Fruit fly (Drosophila melanogaster): ENCODE results near the gene Noc1.

The Noc1 gene

dm6 chr3L:11064689-11065088 lies 9.9 kb upstream of the Noc1 start, which contains the start of the genes CG32075, CG45101 and SuUR (continued):
- TF ChIP-seq cad (GFP tag; optimal IDR thresholded peaks at IDR 0.05) (no peak), CG6683 (GFP tag; optimal IDR thresholded peaks at IDR 0.05) (peak; percentile 39), sob (GFP tag; IDR thresholded peaks at IDR 0.05) (peak; percentile 88), CG17568 (GFP tag; optimal IDR thresholded peaks at IDR 0.05) (no peak), exex (tag; optimal IDR thresholded peaks at IDR 0.05) (peak; percentile 51), CG10462 (GFP tag; optimal IDR thresholded peaks at IDR 0.05) (peak; percentile 76), CG11723 (GFP tag; optimal IDR thresholded peaks at IDR 0.05) (peak; percentile 67), D19A (tag; optimal IDR thresholded peaks at IDR 0.05) (peak; percentile 68), row (GFP tag; IDR thresholded peaks at IDR 0.05) (peak; percentile 94), seq (GFP tag; IDR thresholded peaks at IDR 0.05) (peak; percentile 79), CG42726 (GFP tag; IDR thresholded peaks at IDR 0.05; ENCODE audit: partially characterized antibody) (no peak), stwl (tag; optimal IDR thresholded peaks at IDR 0.05) (peak; percentile 61), sna (GFP tag; IDR thresholded peaks at IDR 0.05; ENCODE audit: partially characterized antibody) (no peak), unc-4 (GFP tag; IDR thresholded peaks at IDR 0.05; ENCODE audit: partially characterized antibody) (no peak), aop (GFP tag; IDR thresholded peaks at IDR 0.05) (no peak; the same call in 1 of the 2 replicates), sens (GFP tag) (peak; percentile 99), phol (tag; optimal IDR thresholded peaks at IDR 0.05) (peak; percentile 90), Atf6 (GFP tag; IDR thresholded peaks at IDR 0.05) (peak; percentile 86), bigmax (GFP tag; optimal IDR thresholded peaks at IDR 0.05) (no peak), oc (tag; optimal IDR thresholded peaks at IDR 0.05) (peak; percentile 57), CG7987 (GFP tag; optimal IDR thresholded peaks at IDR 0.05) (peak; percentile 65), HmgZ (tag; optimal IDR thresholded peaks at IDR 0.05) (peak; percentile 92), CG1529 (GFP tag; optimal IDR thresholded peaks at IDR 0.05) (peak; percentile 59), usp (GFP tag; optimal IDR thresholded peaks at IDR 0.05) (no peak), pum (GFP tag; optimal IDR thresholded peaks at IDR 0.05) (peak; percentile 87), CG3065 (GFP tag; optimal IDR thresholded peaks at IDR 0.05) (peak; percentile 83), CG31224 (GFP tag; IDR thresholded peaks at IDR 0.05) (peak; percentile 74), CG4854 (GFP tag; optimal IDR thresholded peaks at IDR 0.05) (peak; percentile 84), CG14667 (GFP tag; IDR thresholded peaks at IDR 0.05) (peak; percentile 81), ind (GFP tag; optimal IDR thresholded peaks at IDR 0.05) (peak; percentile 89), kay (GFP tag; optimal IDR thresholded peaks at IDR 0.05) (peak; percentile 78), HmgD (GFP tag; optimal IDR thresholded peaks at IDR 0.05) (peak; percentile 73), onecut (GFP tag; IDR thresholded peaks at IDR 0.05) (peak; percentile 34; the same call in 1 of the 2 replicates), Eip74EF (GFP tag; optimal IDR thresholded peaks at IDR 0.05) (peak in 1 of 2 experiments; percentile 35), ranshi (GFP tag; IDR thresholded peaks at IDR 0.05) (peak; percentile 86), Sox100B (GFP tag; optimal IDR thresholded peaks at IDR 0.05) (peak; percentile 77), crc (GFP tag; optimal IDR thresholded peaks at IDR 0.05) (peak; percentile 73), CG4730 (GFP tag; IDR thresholded peaks at IDR 0.05) (peak; percentile 81), Fer2 (tag; optimal IDR thresholded peaks at IDR 0.05) (peak; percentile 79), Ada2b (GFP tag; IDR thresholded peaks at IDR 0.05) (peak; percentile 88), Fer1 (GFP tag; optimal IDR thresholded peaks at IDR 0.05) (peak; percentile 77), CTCF (GFP tag; optimal IDR thresholded peaks at IDR 0.05) (no peak), luna (GFP tag; optimal IDR thresholded peaks at IDR 0.05) (peak; percentile 88), Opbp (GFP tag; IDR thresholded peaks at IDR 0.05; ENCODE audit: partially characterized antibody) (no peak), Hmx (GFP tag; optimal IDR thresholded peaks at IDR 0.05) (peak; percentile 67)
